Worm (Caenorhabditis elegans): ENCODE results near the gene lsm-4.

The lsm-4 gene

ce11 chrII:7210187-7210586 is 42.8 kb downstream of the lsm-4 start, which contains the start of gene E04F6.15:
E04F6.15 (minus strand) TSS chrII:7210287.
- TF ChIP-seq lin-32 (GFP tag; optimal IDR thresholded peaks at IDR 0.05): no peak
- no peak for TF ChIP-seq elt-3 (tag; optimal IDR thresholded peaks at IDR 0.05)
- TF ChIP-seq nhr-76 (tag; optimal IDR thresholded peaks at IDR 0.05): no peak

ce11 chrII:7208184-7208583 is 44.8 kb downstream of the lsm-4 start, which contains the start of gene dhs-7:
dhs-7 (minus strand) TSS chrII:7208460.
- TF ChIP-seq ceh-83 (GFP tag; optimal IDR thresholded peaks at IDR 0.05) (no peak), hlh-1 (tag; optimal IDR thresholded peaks at IDR 0.05) (no peak), nhr-237 (tag; optimal IDR thresholded peaks at IDR 0.05) (no peak), nhr-28 (tag; optimal IDR thresholded peaks at IDR 0.05) (no peak)

- TF ChIP-seq cnd-1 (tag; optimal IDR thresholded peaks at IDR 0.05) (no peak), lin-13 (tag; optimal IDR thresholded peaks at IDR 0.05) (no peak), elt-3 (tag; optimal IDR thresholded peaks at IDR 0.05) (no peak), unc-120 (tag; optimal IDR thresholded peaks at IDR 0.05; ENCODE audit: poor library complexity, severe bottlenecking) (no peak), hlh-1 (tag; optimal IDR thresholded peaks at IDR 0.05) (no peak), pha-4 (tag; optimal IDR thresholded peaks at IDR 0.05) (no peak), nhr-12 (tag; optimal IDR thresholded peaks at IDR 0.05) (no peak)
Measured at ce11 chrII:7207649-7208048, 45.3 kb downstream of the lsm-4 start.

- no peak for TF ChIP-seq flh-1 (GFP tag; optimal IDR thresholded peaks at IDR 0.05)
- no peak for TF ChIP-seq ceh-39 (tag; optimal IDR thresholded peaks at IDR 0.05)
- no peak for TF ChIP-seq mab-5 (tag; optimal IDR thresholded peaks at IDR 0.05)
Measured at ce11 chrII:7205388-7205787, 47.6 kb downstream of the lsm-4 start, which contains the start of gene srd-59. srd-59 (plus strand) TSS chrII:7205688.

- TF ChIP-seq unc-39 (tag; optimal IDR thresholded peaks at IDR 0.05) (no peak), unc-120 (tag; optimal IDR thresholded peaks at IDR 0.05; ENCODE audit: poor library complexity, severe bottlenecking) (no peak), M03D4.4 (tag; optimal IDR thresholded peaks at IDR 0.05) (no peak), sem-2 (GFP tag; optimal IDR thresholded peaks at IDR 0.05) (no peak), pha-4 (tag; optimal IDR thresholded peaks at IDR 0.05) (no peak), zip-8 (tag; optimal IDR thresholded peaks at IDR 0.05) (no peak), nhr-237 (tag; optimal IDR thresholded peaks at IDR 0.05) (no peak), elt-3 (tag; optimal IDR thresholded peaks at IDR 0.05) (no peak), mep-1 (tag; optimal IDR thresholded peaks at IDR 0.05) (no peak), lin-13 (tag; optimal IDR thresholded peaks at IDR 0.05) (no peak)
Measured at ce11 chrII:7204951-7205350, 48.0 kb downstream of the lsm-4 start, which contains the start of gene srd-58. srd-58 (minus strand) TSS chrII:7205051.

- TF ChIP-seq mep-1 (tag; optimal IDR thresholded peaks at IDR 0.05) (no peak), ztf-11 (tag; optimal IDR thresholded peaks at IDR 0.05) (no peak), sptf-1 (tag; optimal IDR thresholded peaks at IDR 0.05) (no peak), mls-2 (tag; optimal IDR thresholded peaks at IDR 0.05) (no peak), snpc-4 (tag; optimal IDR thresholded peaks at IDR 0.05) (no peak), ces-1 (GFP tag; optimal IDR thresholded peaks at IDR 0.05) (no peak), elt-1 (tag; optimal IDR thresholded peaks at IDR 0.05; ENCODE audit: borderline replicate concordance, insufficient read depth) (no peak), bed-3 (GFP tag; optimal IDR thresholded peaks at IDR 0.05) (no peak), lin-32 (GFP tag; optimal IDR thresholded peaks at IDR 0.05) (no peak), elt-3 (tag; optimal IDR thresholded peaks at IDR 0.05) (no peak), blmp-1 (tag; optimal IDR thresholded peaks at IDR 0.05) (no peak), unc-120 (tag; optimal IDR thresholded peaks at IDR 0.05; ENCODE audit: poor library complexity, severe bottlenecking) (no peak), unc-62 (GFP tag; optimal IDR thresholded peaks at IDR 0.05) (no peak), nhr-2 (tag; optimal IDR thresholded peaks at IDR 0.05) (no peak), pha-4 (tag; optimal IDR thresholded peaks at IDR 0.05) (no peak), nhr-12 (tag; optimal IDR thresholded peaks at IDR 0.05) (no peak), lsy-2 (tag; optimal IDR thresholded peaks at IDR 0.05) (no peak), unc-39 (tag; optimal IDR thresholded peaks at IDR 0.05) (no peak), drap-1 (GFP tag; optimal IDR thresholded peaks at IDR 0.05) (no peak), ham-2 (GFP tag; optimal IDR thresholded peaks at IDR 0.05) (no peak)
Measured at ce11 chrII:7203110-7203509, 49.9 kb downstream of the lsm-4 start, which contains the start of gene srd-56. srd-56 (minus strand) TSS chrII:7203210.
